Worm (Caenorhabditis elegans): Measurements from ENCODE around the gene C31G12.4.

Gene C31G12.4

ce11 chrV:18157707-18158106 lies 20.9 kb downstream of the C31G12.4 start, which contains the start of gene clec-48:
Gene clec-48, plus strand, starts transcription at chrV:18158026.
- TF ChIP-seq unc-55 (GFP tag; optimal IDR thresholded peaks at IDR 0.05) (no peak), dmd-4 (tag; optimal IDR thresholded peaks at IDR 0.05) (no peak), sma-9 (GFP tag; optimal IDR thresholded peaks at IDR 0.05) (peak; percentile 13), sma-9 (tag; optimal IDR thresholded peaks at IDR 0.05) (no peak)

- TF ChIP-seq aly-2 (tag; optimal IDR thresholded peaks at IDR 0.05): no peak
- no peak for TF ChIP-seq nhr-25 (tag; optimal IDR thresholded peaks at IDR 0.05)
- no peak for TF ChIP-seq nhr-129 (tag; optimal IDR thresholded peaks at IDR 0.05)
- TF ChIP-seq sma-9 (GFP tag; optimal IDR thresholded peaks at IDR 0.05): no peak
- TF ChIP-seq sma-9 (tag; optimal IDR thresholded peaks at IDR 0.05): no peak
- TF ChIP-seq fos-1 (tag; optimal IDR thresholded peaks at IDR 0.05): peak; percentile 4
These were observed 32.5 kb downstream of the C31G12.4 start, which contains the start of gene C14A6.3 for ce11 chrV:18146077-18146476. Gene C14A6.3, plus strand, starts transcription at chrV:18146377.

ce11 chrV:18144442-18144841 lies 34.1 kb downstream of the C31G12.4 start:
- TF ChIP-seq nhr-129 (tag; optimal IDR thresholded peaks at IDR 0.05): no peak

- TF ChIP-seq ama-1 (optimal IDR thresholded peaks at IDR 0.05) (no peak), nhr-10 (tag; optimal IDR thresholded peaks at IDR 0.05) (no peak), mdl-1 (tag; optimal IDR thresholded peaks at IDR 0.05) (no peak), sma-3 (GFP tag; optimal IDR thresholded peaks at IDR 0.05) (no peak), elt-3 (tag; optimal IDR thresholded peaks at IDR 0.05) (no peak), blmp-1 (tag; optimal IDR thresholded peaks at IDR 0.05; ENCODE audit: insufficient read depth) (no peak), alr-1 (tag; optimal IDR thresholded peaks at IDR 0.05) (no peak), sma-9 (GFP tag; optimal IDR thresholded peaks at IDR 0.05) (no peak), sma-9 (tag; optimal IDR thresholded peaks at IDR 0.05) (no peak), dmd-4 (tag; optimal IDR thresholded peaks at IDR 0.05) (no peak), ceh-82 (tag; optimal IDR thresholded peaks at IDR 0.05) (no peak), ztf-4 (tag; optimal IDR thresholded peaks at IDR 0.05) (no peak), mbf-1 (tag; optimal IDR thresholded peaks at IDR 0.05) (no peak), nhr-129 (tag; optimal IDR thresholded peaks at IDR 0.05) (no peak), lin-13 (GFP tag; optimal IDR thresholded peaks at IDR 0.05) (no peak)
These were observed 35.1 kb downstream of the C31G12.4 start, which contains the start of gene Y37H2A.14 for ce11 chrV:18143445-18143844. Gene Y37H2A.14, plus strand, starts transcription at chrV:18143745.

- TF ChIP-seq nhr-129 (tag; optimal IDR thresholded peaks at IDR 0.05): no peak
- no peak for TF ChIP-seq skn-1 (tag; optimal IDR thresholded peaks at IDR 0.05)
- TF ChIP-seq F13H6.1 (tag; optimal IDR thresholded peaks at IDR 0.05): no peak
These were observed 36.0 kb downstream of the C31G12.4 start, which contains the start of gene Y37H2A.13 for ce11 chrV:18142549-18142948. Gene Y37H2A.13, plus strand, starts transcription at chrV:18142849.

ce11 chrV:18141161-18141560 lies 37.4 kb downstream of the C31G12.4 start, which contains the start of gene Y37H2A.11:
Gene Y37H2A.11, plus strand, starts transcription at chrV:18141461.
- no peak for TF ChIP-seq lsy-2 (tag; optimal IDR thresholded peaks at IDR 0.05)

ce11 chrV:18138695-18139094 lies 39.9 kb downstream of the C31G12.4 start, which contains the start of gene Y37H2A.10:
Gene Y37H2A.10, plus strand, starts transcription at chrV:18138995.
- TF ChIP-seq unc-55 (GFP tag; optimal IDR thresholded peaks at IDR 0.05) (no peak), lin-11 (tag; optimal IDR thresholded peaks at IDR 0.05) (no peak), nhr-10 (tag; optimal IDR thresholded peaks at IDR 0.05) (no peak), dmd-4 (tag; optimal IDR thresholded peaks at IDR 0.05) (no peak), egl-27 (tag; optimal IDR thresholded peaks at IDR 0.05) (no peak), nhr-129 (tag; optimal IDR thresholded peaks at IDR 0.05) (no peak), unc-62 (GFP tag; optimal IDR thresholded peaks at IDR 0.05) (no peak), blmp-1 (tag; optimal IDR thresholded peaks at IDR 0.05; ENCODE audit: insufficient read depth) (no peak), ztf-1 (GFP tag; conservative IDR thresholded peaks at IDR 0.05) (no peak), nhr-77 (tag; optimal IDR thresholded peaks at IDR 0.05) (no peak), nhr-25 (tag; optimal IDR thresholded peaks at IDR 0.05) (no peak), ztf-4 (tag; optimal IDR thresholded peaks at IDR 0.05) (no peak), ama-1 (optimal IDR thresholded peaks at IDR 0.05) (no peak), gmeb-1 (tag; optimal IDR thresholded peaks at IDR 0.05) (no peak), lsy-2 (tag; optimal IDR thresholded peaks at IDR 0.05) (no peak)

Measured in whole organism, L2 larva.